Worm (Caenorhabditis elegans) whole organism, L4/young adult: ENCODE data around the gene K07H8.7.

Experiments
- W03F9.2 ChIP-seq: fragments of 150-350 bp; optimal IDR thresholded peaks from 2 replicates; lab custom pipeline; 2014; ENCODE audit warnings: missing biosample characterization, missing genetic modification characterization
- dao-5 ChIP-seq: sonication (generic microtip); optimal IDR thresholded peaks from 2 replicates; lab custom pipeline; 2016; ENCODE audit warnings: missing genotype, missing genetic modification characterization, moderate library complexity, missing compliant biosample characterization
- him-1 ChIP-seq: sonication (generic microtip); optimal IDR thresholded peaks from 2 replicates; lab custom pipeline; 2016; ENCODE audit warnings: missing genotype, missing genetic modification reagents, missing genetic modification characterization, missing compliant biosample characterization

Gene K07H8.7

ce11 chrIV:8219987-8220386, 39.8 kb downstream of the K07H8.7 start, which contains the start of gene ocr-2:
Gene ocr-2 (minus strand): TSS chrIV:8220087.
- TF ChIP-seq him-1 (tag; lab: Kevin White, UChicago): no peak

- TF ChIP-seq him-1 (tag; lab: Kevin White, UChicago) (no peak), dao-5 (tag; lab: Kevin White, UChicago) (no peak), W03F9.2 (tag; lab: Kevin White, UChicago) (no peak)
Measured at ce11 chrIV:8211747-8212146, 48.1 kb downstream of the K07H8.7 start, which contains the start of gene C07G1.7. Gene C07G1.7 (minus strand): TSS chrIV:8211847.

ce11 chrIV:8210300-8210699, 49.5 kb downstream of the K07H8.7 start, which contains the start of gene C07G1.6:
Gene C07G1.6 (minus strand): TSS chrIV:8210400.
- no peak for TF ChIP-seq W03F9.2 (tag; lab: Kevin White, UChicago)
- TF ChIP-seq dao-5 (tag; lab: Kevin White, UChicago): no peak
- TF ChIP-seq him-1 (tag; lab: Kevin White, UChicago): no peak
